Worm (Caenorhabditis elegans) whole organism, L4 larva: ENCODE measurements around the gene slc-36.1.

Source experiments
- F26F4.8 ChIP-seq: fragments of 200-800 bp; sonication (Bioruptor generic); conservative IDR thresholded peaks from 2 replicates; pipeline ENCODE4 v1.3.6; 2022; ENCODE audit warnings: missing genetic modification characterization, missing compliant biosample characterization
- F37D6.2 ChIP-seq: sonication (generic microtip); optimal IDR thresholded peaks from 2 replicates; lab custom pipeline; 2016; ENCODE audit warnings: mild to moderate bottlenecking, missing genetic modification characterization, missing compliant biosample characterization
- F44E2.7 ChIP-seq: fragments of 200-800 bp; sonication (Bioruptor generic); IDR thresholded peaks from 2 replicates; pipeline ENCODE4 v2.1.2; 2022; ENCODE audit warnings: missing genetic modification characterization, missing compliant biosample characterization
- R02D3.7 ChIP-seq: fragments of 150-350 bp; sonication (generic microtip); optimal IDR thresholded peaks from 3 replicates; lab custom pipeline; 2014; ENCODE audit warnings: missing biosample characterization, missing genetic modification characterization
- T20F7.1 ChIP-seq: fragments of 200-800 bp; sonication (Bioruptor generic); optimal IDR thresholded peaks from 2 replicates; lab custom pipeline; 2018; ENCODE audit warnings: mild to moderate bottlenecking, missing genetic modification characterization, missing compliant biosample characterization
- T26A8.4 ChIP-seq: fragments of 200-800 bp; sonication (Bioruptor generic); IDR thresholded peaks from 2 replicates; pipeline ENCODE4 v1.3.6; 2022; ENCODE audit warnings: missing genetic modification characterization, missing compliant biosample characterization
- Y48G9A.11 ChIP-seq: fragments of 200-800 bp; sonication (Bioruptor generic); IDR thresholded peaks from 2 replicates; pipeline ENCODE4 v1.3.6; 2022; ENCODE audit warnings: missing genetic modification reagents, missing genetic modification characterization, missing compliant biosample characterization
- Y5F2A.4 ChIP-seq: fragments of 200-800 bp; sonication (Bioruptor generic); optimal IDR thresholded peaks from 2 replicates; lab custom pipeline; 2018; ENCODE audit warnings: mild to moderate bottlenecking, missing genetic modification characterization, missing compliant biosample characterization
- ZK337.2 ChIP-seq: fragments of 200-800 bp; sonication (Bioruptor generic); IDR thresholded peaks from 2 replicates; pipeline ENCODE4 v1.3.6; 2022; ENCODE audit warnings: missing genetic modification reagents, missing genetic modification characterization, missing compliant biosample characterization
- aha-1 ChIP-seq: fragments of 150-350 bp; peaks from one replicate; lab custom pipeline; 2014; ENCODE audit warnings: missing biosample characterization, missing genetic modification characterization
- aly-2 ChIP-seq: sonication (generic microtip); optimal IDR thresholded peaks from 2 replicates; lab custom pipeline; 2018; ENCODE audit warnings: missing biosample characterization, missing genetic modification characterization
- arid-1 ChIP-seq: fragments of 200-800 bp; sonication (Bioruptor generic); conservative IDR thresholded peaks from 2 replicates; pipeline ENCODE4 v1.3.6; 2022; ENCODE audit warnings: missing genetic modification reagents, missing genetic modification characterization, missing compliant biosample characterization
- attf-4 ChIP-seq: sonication (generic microtip); optimal IDR thresholded peaks from 3 replicates; lab custom pipeline; 2017; ENCODE audit warnings: missing biosample characterization, missing genetic modification characterization
- ceh-82 ChIP-seq: sonication (generic microtip); optimal IDR thresholded peaks from 2 replicates; lab custom pipeline; 2017; ENCODE audit warnings: missing biosample characterization, missing genetic modification characterization
- ces-1 ChIP-seq: fragments of 150-350 bp; sonication (generic microtip); optimal IDR thresholded peaks from 4 replicates; lab custom pipeline; 2014; ENCODE audit warnings: missing biosample characterization, missing genetic modification reagents, missing genetic modification characterization
- ctbp-1 ChIP-seq: fragments of 200-800 bp; sonication (Bioruptor generic); IDR thresholded peaks from 2 replicates; pipeline ENCODE4 v1.3.6; 2022; ENCODE audit warnings: missing genetic modification reagents, missing genetic modification characterization, missing compliant biosample characterization
- daf-12 ChIP-seq: fragments of 150-350 bp; optimal IDR thresholded peaks from 2 replicates; lab custom pipeline; 2014; ENCODE audit warnings: missing biosample characterization, missing genetic modification reagents, missing genetic modification characterization
- daf-16 ChIP-seq, 3 experiments: sonication (generic microtip); optimal IDR thresholded peaks; 2 replicates each; lab custom pipeline; 2016 to 2017; ENCODE audit warnings: missing genetic modification characterization in 3 of 3, missing genetic modification reagents in 3 of 3, mild to moderate bottlenecking in 2 of 3, missing compliant biosample characterization in 2 of 3, missing biosample characterization in 1 of 3, moderate library complexity in 1 of 3
- daf-19 ChIP-seq: fragments of 200-800 bp; sonication (Bioruptor generic); conservative IDR thresholded peaks from 2 replicates; pipeline ENCODE4 v1.3.6; 2022; ENCODE audit warnings: missing genetic modification characterization, missing compliant biosample characterization
- daf-8 ChIP-seq: fragments of 200-800 bp; sonication (Bioruptor generic); IDR thresholded peaks from 2 replicates; pipeline ENCODE4 v1.3.6; 2022; ENCODE audit warnings: missing genetic modification characterization, missing compliant biosample characterization
- dmd-6 ChIP-seq: fragments of 200-800 bp; sonication (Bioruptor generic); IDR thresholded peaks from 2 replicates; pipeline ENCODE4 v1.3.6; 2022; ENCODE audit warnings: missing genetic modification reagents, missing genetic modification characterization, missing compliant biosample characterization
- dmd-8 ChIP-seq: fragments of 200-800 bp; sonication (Bioruptor generic); IDR thresholded peaks from 2 replicates; pipeline ENCODE4 v1.3.6; 2022; ENCODE audit warnings: missing genetic modification characterization, missing compliant biosample characterization
- dmd-9 ChIP-seq: fragments of 200-800 bp; sonication (Bioruptor generic); IDR thresholded peaks from 2 replicates; pipeline ENCODE4 v1.3.6; 2022; ENCODE audit warnings: missing genetic modification reagents, missing genetic modification characterization, missing compliant biosample characterization
- dpl-1 ChIP-seq: fragments of 150-350 bp; optimal IDR thresholded peaks from 2 replicates; lab custom pipeline; 2014; ENCODE audit warnings: missing biosample characterization, missing genetic modification reagents, missing genetic modification characterization
- egl-43 ChIP-seq: fragments of 200-800 bp; sonication (Bioruptor generic); IDR thresholded peaks from 2 replicates; pipeline ENCODE4 v1.3.6; 2022; ENCODE audit warnings: missing genetic modification reagents, missing genetic modification characterization, missing compliant biosample characterization
- fos-1 ChIP-seq: fragments of 150-350 bp; optimal IDR thresholded peaks from 2 replicates; lab custom pipeline; 2014; ENCODE audit warnings: missing biosample characterization, missing genetic modification characterization
- gei-8 ChIP-seq: fragments of 200-800 bp; sonication (Bioruptor generic); optimal IDR thresholded peaks from 2 replicates; lab custom pipeline; 2018; ENCODE audit warnings: mild to moderate bottlenecking, missing genetic modification characterization, missing compliant biosample characterization
- hlh-11 ChIP-seq: fragments of 200-800 bp; sonication (Bioruptor generic); optimal IDR thresholded peaks from 2 replicates; lab custom pipeline; 2018; ENCODE audit warnings: mild to moderate bottlenecking, missing genetic modification characterization, missing compliant biosample characterization
- lin-29 ChIP-seq: fragments of 200-800 bp; sonication (Bioruptor generic); IDR thresholded peaks from 2 replicates; pipeline ENCODE4 v1.3.6; 2022; ENCODE audit warnings: missing genetic modification reagents, missing genetic modification characterization, missing compliant biosample characterization
- lin-38 ChIP-seq: fragments of 200-800 bp; sonication (Bioruptor generic); IDR thresholded peaks from 2 replicates; pipeline ENCODE4 v1.3.6; 2022; ENCODE audit warnings: missing genetic modification reagents, missing genetic modification characterization, missing compliant biosample characterization
- lsy-2 ChIP-seq, 2 experiments: fragments of 150-350 bp in 1 of 2; sonication (generic microtip) in 1 of 2; optimal IDR thresholded peaks; 2 replicates each; lab custom pipeline; 2014 to 2017; ENCODE audit warnings: missing biosample characterization in 2 of 2, missing genetic modification characterization in 2 of 2
- mdl-1 ChIP-seq, 2 experiments: fragments of 150-350 bp in 1 of 2; sonication (generic microtip) in 1 of 2; optimal IDR thresholded peaks; 2 replicates each; lab custom pipeline; 2014 to 2017; ENCODE audit warnings: missing biosample characterization in 2 of 2, missing genetic modification characterization in 2 of 2
- mep-1 ChIP-seq: fragments of 150-350 bp; sonication (generic microtip); optimal IDR thresholded peaks from 3 replicates; lab custom pipeline; 2014; ENCODE audit warnings: missing biosample characterization, missing genetic modification characterization
- mxl-3 ChIP-seq: fragments of 200-800 bp; sonication (Bioruptor generic); optimal IDR thresholded peaks from 2 replicates; lab custom pipeline; 2018; ENCODE audit warnings: mild to moderate bottlenecking, missing genetic modification characterization, missing compliant biosample characterization
- nhr-10 ChIP-seq: fragments of 150-350 bp; optimal IDR thresholded peaks from 2 replicates; lab custom pipeline; 2014; ENCODE audit warnings: missing biosample characterization, missing genetic modification characterization
- nhr-102 ChIP-seq: sonication (generic microtip); optimal IDR thresholded peaks from 2 replicates; lab custom pipeline; 2016; ENCODE audit warnings: mild to moderate bottlenecking, missing genetic modification characterization, moderate library complexity, missing compliant biosample characterization
- nhr-11 ChIP-seq: fragments of 150-350 bp; optimal IDR thresholded peaks from 2 replicates; lab custom pipeline; 2014; ENCODE audit warnings: missing biosample characterization, missing genetic modification characterization
- nhr-111 ChIP-seq: fragments of 200-800 bp; sonication (Bioruptor generic); optimal IDR thresholded peaks from 2 replicates; lab custom pipeline; 2018; ENCODE audit warnings: mild to moderate bottlenecking, missing genetic modification characterization, missing compliant biosample characterization
- nhr-237 ChIP-seq: sonication (generic microtip); optimal IDR thresholded peaks from 2 replicates; lab custom pipeline; 2017; ENCODE audit warnings: missing biosample characterization, missing genetic modification characterization
- nhr-25 ChIP-seq: sonication (generic microtip); optimal IDR thresholded peaks from 2 replicates; lab custom pipeline; 2017; ENCODE audit warnings: missing genetic modification characterization, mild to moderate bottlenecking, missing compliant biosample characterization, antibody characterized with exemption, moderate library complexity, borderline replicate concordance; ENCODE audit not compliant: insufficient read depth
- nhr-41 ChIP-seq: fragments of 200-800 bp; sonication (Bioruptor generic); IDR thresholded peaks from 2 replicates; pipeline ENCODE4 v1.3.6; 2022; ENCODE audit warnings: missing genetic modification reagents, missing genetic modification characterization, missing compliant biosample characterization
- nhr-76 ChIP-seq: fragments of 150-350 bp; optimal IDR thresholded peaks from 2 replicates; lab custom pipeline; 2014; ENCODE audit warnings: missing biosample characterization, missing genetic modification characterization
- pqm-1 ChIP-seq: sonication (generic microtip); optimal IDR thresholded peaks from 2 replicates; lab custom pipeline; 2017; ENCODE audit warnings: missing biosample characterization, missing genetic modification characterization
- rbr-2 ChIP-seq: sonication (generic microtip); optimal IDR thresholded peaks from 2 replicates; lab custom pipeline; 2016; ENCODE audit warnings: missing genotype, missing genetic modification characterization, missing compliant biosample characterization
- skn-1 ChIP-seq: fragments of 150-350 bp; optimal IDR thresholded peaks from 2 replicates; lab custom pipeline; 2014; ENCODE audit warnings: missing biosample characterization, missing genetic modification characterization
- tag-97 ChIP-seq: fragments of 200-800 bp; sonication (Bioruptor generic); IDR thresholded peaks from 2 replicates; pipeline ENCODE4 v1.3.6; 2022; ENCODE audit warnings: missing genetic modification characterization, missing compliant biosample characterization
- unc-39 ChIP-seq: sonication (generic microtip); optimal IDR thresholded peaks from 2 replicates; lab custom pipeline; 2017; ENCODE audit warnings: missing biosample characterization, missing genetic modification characterization
- unc-62 ChIP-seq, 3 experiments: fragments of 150-350 bp in 1 of 3; sonication (generic microtip); optimal IDR thresholded peaks in 2 of 3; peaks in 1 of 3; 1 replicate in 1 of 3; 2 replicates in 2 of 3; lab custom pipeline; 2014 to 2017; ENCODE audit warnings: missing biosample characterization in 3 of 3, missing genetic modification characterization in 3 of 3, missing genetic modification reagents in 3 of 3, missing genotype in 1 of 3
- vab-7 ChIP-seq: fragments of 200-800 bp; sonication (Bioruptor generic); IDR thresholded peaks from 2 replicates; pipeline ENCODE4 v1.3.6; 2022; ENCODE audit warnings: missing genetic modification reagents, missing genetic modification characterization, missing compliant biosample characterization
- zip-2 ChIP-seq: fragments of 150-350 bp; optimal IDR thresholded peaks from 2 replicates; lab custom pipeline; 2014; ENCODE audit warnings: missing biosample characterization, missing genetic modification characterization
- ztf-7 ChIP-seq: fragments of 150-350 bp; optimal IDR thresholded peaks from 2 replicates; lab custom pipeline; 2014; ENCODE audit warnings: missing biosample characterization, missing genetic modification characterization

slc-36.1 gene

DNA sequence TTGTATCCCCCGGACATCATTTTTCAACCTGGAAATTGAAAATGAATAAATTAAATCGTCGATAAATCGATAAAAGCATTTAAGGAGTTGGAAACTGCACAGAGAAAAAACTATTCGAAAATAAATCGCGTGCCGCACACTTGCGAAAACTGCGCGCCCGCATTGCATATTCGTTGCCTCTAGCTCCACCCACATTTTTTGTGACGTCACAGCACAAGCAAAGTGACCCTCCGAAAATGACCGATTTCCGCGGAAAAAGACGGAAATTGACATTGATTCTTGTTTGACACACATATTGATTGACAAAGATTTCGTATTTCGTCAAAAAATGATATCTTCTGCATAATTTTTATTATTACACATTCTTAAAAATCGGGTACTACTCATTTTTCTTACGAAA lies 38.4 kb upstream of the slc-36.1 start, which contains the start of gene cpf-2 (continued):
- no peak for TF ChIP-seq ceh-82 (tag; lab: Kevin White, UChicago)
- TF ChIP-seq nhr-25 = peak; percentile 72
- TF ChIP-seq R02D3.7 (tag; lab: Kevin White, UChicago) = no peak
- TF ChIP-seq nhr-76 (tag; lab: Kevin White, UChicago) = no peak
- no peak for TF ChIP-seq Y5F2A.4
- TF ChIP-seq skn-1 (tag; lab: Kevin White, UChicago) = no peak
- TF ChIP-seq lin-38 (GFP tag; lab: Robert Waterston, UW) = peak; percentile 74
- 0 out of 2 replicates have a peak, but pooled peaks have one; percentile 22 for TF ChIP-seq vab-7 (GFP tag; lab: Robert Waterston, UW)
- TF ChIP-seq nhr-10 (tag; lab: Kevin White, UChicago) = no peak
- TF ChIP-seq F26F4.8 = no peak
- TF ChIP-seq mdl-1 (tag; optimal IDR thresholded peaks at IDR 0.05; lab: Kevin White, UChicago) = no peak
- TF ChIP-seq attf-4 (tag; lab: Kevin White, UChicago) = no peak
- no peak for TF ChIP-seq nhr-11 (tag; lab: Kevin White, UChicago)
- peak in 1 of 2 experiments; percentile 74 for TF ChIP-seq unc-62 (GFP tag; optimal IDR thresholded peaks at IDR 0.05 in 1 of 2; lab: Kevin White, UChicago)
- TF ChIP-seq unc-62 (tag; optimal IDR thresholded peaks at IDR 0.05; lab: Kevin White, UChicago) = no peak
- TF ChIP-seq dmd-8 (GFP tag; lab: Robert Waterston, UW) = no peak
- TF ChIP-seq daf-16 (GFP tag; optimal IDR thresholded peaks at IDR 0.05; lab: Kevin White, UChicago) = peak in 1 of 2 experiments; percentile 3
- TF ChIP-seq daf-16 (tag; optimal IDR thresholded peaks at IDR 0.05; lab: Kevin White, UChicago) = peak; percentile 52
- TF ChIP-seq dmd-6 = peak; percentile 34; the same call in 1 of the 2 replicates
- TF ChIP-seq ces-1 = peak; percentile 17
- TF ChIP-seq nhr-111 (GFP tag; lab: Kevin White, UChicago) = no peak
- TF ChIP-seq arid-1 (GFP tag; lab: Robert Waterston, UW) = 0 out of 2 replicates have a peak, but pooled peaks have one; percentile 27
- TF ChIP-seq F37D6.2 (tag; lab: Kevin White, UChicago) = peak; percentile 30
- peak; percentile 53 for TF ChIP-seq mxl-3 (GFP tag; lab: Kevin White, UChicago)
- TF ChIP-seq dpl-1 = peak; percentile 59
- no peak for TF ChIP-seq fos-1 (tag; lab: Kevin White, UChicago)
- TF ChIP-seq nhr-102 (tag; lab: Kevin White, UChicago) = peak; percentile 40
- no peak for TF ChIP-seq daf-8 (GFP tag; lab: Robert Waterston, UW)
- peak; percentile 46 for TF ChIP-seq rbr-2 (tag; lab: Kevin White, UChicago)
- TF ChIP-seq pqm-1 (tag; lab: Kevin White, UChicago) = no peak
- TF ChIP-seq mep-1 (tag; lab: Kevin White, UChicago) = peak; percentile 73
- TF ChIP-seq daf-19 (GFP tag; lab: Robert Waterston, UW) = no peak
- TF ChIP-seq Y48G9A.11 = no peak
- peak; percentile 6 for TF ChIP-seq zip-2 (tag; lab: Kevin White, UChicago)
- TF ChIP-seq ZK337.2 (GFP tag; lab: Robert Waterston, UW) = peak; percentile 54; the same call in 1 of the 2 replicates
- TF ChIP-seq dmd-9 (GFP tag; lab: Robert Waterston, UW) = peak; percentile 31; the same call in 1 of the 2 replicates
- TF ChIP-seq T26A8.4 (GFP tag; lab: Robert Waterston, UW) = peak; percentile 67
- TF ChIP-seq gei-8 (GFP tag; lab: Kevin White, UChicago) = no peak
- TF ChIP-seq hlh-11 (tag; lab: Kevin White, UChicago) = peak; percentile 61
- TF ChIP-seq lin-29 (GFP tag; lab: Robert Waterston, UW) = no peak
- no peak for TF ChIP-seq daf-12 (tag; lab: Kevin White, UChicago)
- no peak for TF ChIP-seq aly-2
- peak; percentile 99 for TF ChIP-seq aha-1 (tag; lab: Kevin White, UChicago)
- peak; percentile 57; the same call in 1 of the 2 replicates for TF ChIP-seq ctbp-1
- no peak for TF ChIP-seq unc-39 (tag; lab: Kevin White, UChicago)
- TF ChIP-seq egl-43 (GFP tag; lab: Robert Waterston, UW) = peak; percentile 76
- TF ChIP-seq ztf-7 = peak; percentile 58
- TF ChIP-seq F44E2.7 (GFP tag; lab: Robert Waterston, UW) = no peak
- peak in 1 of 2 experiments; percentile 72 for TF ChIP-seq lsy-2 (tag; optimal IDR thresholded peaks at IDR 0.05; lab: Kevin White, UChicago)
- TF ChIP-seq tag-97 (GFP tag; lab: Robert Waterston, UW) = no peak
- no peak for TF ChIP-seq T20F7.1 (GFP tag; lab: Kevin White, UChicago)
- TF ChIP-seq nhr-41 = no peak
- no peak for TF ChIP-seq nhr-237 (tag; lab: Kevin White, UChicago)
